Fruit fly (Drosophila melanogaster) S2 (cell line): Measurements from ENCODE around the gene CG33285.

Source experiments
- CG8478 ChIP-seq: fragments of >200 bp; optimal IDR thresholded peaks from 2 replicates; lab custom pipeline; 2018
- CTCF ChIP-seq, 2 experiments: fragments of >200 bp; optimal IDR thresholded peaks; 2 replicates each; lab custom pipeline; 2018

DNA sequence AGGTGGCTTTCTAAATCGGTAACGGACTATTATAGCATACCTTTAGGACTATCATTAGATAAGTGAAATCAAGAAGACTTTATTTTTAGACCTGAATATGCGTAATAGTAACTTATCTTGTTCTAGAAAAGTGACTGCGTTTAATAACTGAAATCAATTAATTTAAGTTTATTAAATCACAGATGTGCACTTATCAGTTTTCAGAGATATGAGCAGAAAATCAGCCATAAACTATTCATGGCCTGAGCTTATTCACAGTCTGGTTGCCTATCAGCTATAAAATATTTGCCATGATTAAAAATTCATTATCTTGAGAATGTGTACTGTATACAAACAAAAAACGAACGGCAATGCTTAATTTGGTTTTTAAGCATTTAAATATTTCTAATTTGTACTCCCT lies 19.3 kb downstream of the CG33285 start:
- no peak for TF ChIP-seq CG8478
- no peak for TF ChIP-seq CTCF (optimal IDR thresholded peaks at IDR 0.05; lab: Kevin White, UChicago)
